Worm (Caenorhabditis elegans) whole organism, L4 larva: ENCODE results near the gene spd-3.
A peak's percentile ranks its signal among the peaks of the same experiment; 100 is the strongest.

Experiments
- F26F4.8 ChIP-seq: fragments of 200-800 bp; sonication (Bioruptor generic); conservative IDR thresholded peaks from 2 replicates; pipeline ENCODE4 v1.3.6; 2022; ENCODE audit warnings: missing genetic modification characterization, missing compliant biosample characterization
- F37D6.2 ChIP-seq: sonication (generic microtip); optimal IDR thresholded peaks from 2 replicates; lab custom pipeline; 2016; ENCODE audit warnings: mild to moderate bottlenecking, missing genetic modification characterization, missing compliant biosample characterization
- F44E2.7 ChIP-seq: fragments of 200-800 bp; sonication (Bioruptor generic); IDR thresholded peaks from 2 replicates; pipeline ENCODE4 v2.1.2; 2022; ENCODE audit warnings: missing genetic modification characterization, missing compliant biosample characterization
- F49E8.2 ChIP-seq: sonication (generic microtip); optimal IDR thresholded peaks from 2 replicates; lab custom pipeline; 2016; ENCODE audit warnings: missing compliant biosample characterization, mild to moderate bottlenecking, missing genetic modification characterization, borderline replicate concordance
- R02D3.7 ChIP-seq: fragments of 150-350 bp; sonication (generic microtip); optimal IDR thresholded peaks from 3 replicates; lab custom pipeline; 2014; ENCODE audit warnings: missing biosample characterization, missing genetic modification characterization
- Y105C5A.15 ChIP-seq: fragments of 200-800 bp; sonication (Bioruptor generic); IDR thresholded peaks from 2 replicates; pipeline ENCODE4 v1.3.6; 2022; ENCODE audit warnings: missing genetic modification characterization, missing compliant biosample characterization
- Y75B8A.6 ChIP-seq: fragments of 200-800 bp; sonication (Bioruptor generic); IDR thresholded peaks from 2 replicates; pipeline ENCODE4 v1.3.6; 2022; ENCODE audit warnings: missing genetic modification reagents, missing genetic modification characterization, missing compliant biosample characterization
- ZK337.2 ChIP-seq: fragments of 200-800 bp; sonication (Bioruptor generic); IDR thresholded peaks from 2 replicates; pipeline ENCODE4 v1.3.6; 2022; ENCODE audit warnings: missing genetic modification reagents, missing genetic modification characterization, missing compliant biosample characterization
- ZK546.5 ChIP-seq, 2 experiments: sonication (generic microtip); optimal IDR thresholded peaks; 2 replicates each; lab custom pipeline; 2017; ENCODE audit warnings: missing biosample characterization in 2 of 2, missing genetic modification characterization in 2 of 2
- aha-1 ChIP-seq: fragments of 150-350 bp; peaks from one replicate; lab custom pipeline; 2014; ENCODE audit warnings: missing biosample characterization, missing genetic modification characterization
- aly-2 ChIP-seq: sonication (generic microtip); optimal IDR thresholded peaks from 2 replicates; lab custom pipeline; 2018; ENCODE audit warnings: missing biosample characterization, missing genetic modification characterization
- attf-4 ChIP-seq: sonication (generic microtip); optimal IDR thresholded peaks from 3 replicates; lab custom pipeline; 2017; ENCODE audit warnings: missing biosample characterization, missing genetic modification characterization
- ceh-32 ChIP-seq: sonication (generic microtip); optimal IDR thresholded peaks from 2 replicates; lab custom pipeline; 2016; ENCODE audit warnings: mild to moderate bottlenecking, missing genetic modification characterization, missing compliant biosample characterization; ENCODE audit not compliant: poor library complexity
- ceh-82 ChIP-seq: sonication (generic microtip); optimal IDR thresholded peaks from 2 replicates; lab custom pipeline; 2017; ENCODE audit warnings: missing biosample characterization, missing genetic modification characterization
- cey-2 ChIP-seq: sonication (generic microtip); optimal IDR thresholded peaks from 3 replicates; lab custom pipeline; 2017; ENCODE audit warnings: missing genetic modification characterization, mild to moderate bottlenecking, missing compliant biosample characterization, antibody characterized with exemption, borderline replicate concordance; ENCODE audit not compliant: insufficient read depth
- dve-1 ChIP-seq: sonication (generic microtip); optimal IDR thresholded peaks from 2 replicates; lab custom pipeline; 2017; ENCODE audit warnings: antibody characterized with exemption, mild to moderate bottlenecking, missing genetic modification characterization, missing compliant biosample characterization; ENCODE audit not compliant: insufficient read depth
- fos-1 ChIP-seq: fragments of 150-350 bp; optimal IDR thresholded peaks from 2 replicates; lab custom pipeline; 2014; ENCODE audit warnings: missing biosample characterization, missing genetic modification characterization
- hif-1 ChIP-seq, 2 experiments: sonication (generic microtip); optimal IDR thresholded peaks; 2 replicates each; lab custom pipeline; 2016 to 2017; ENCODE audit warnings: missing compliant biosample characterization in 2 of 2, missing genetic modification characterization in 2 of 2, missing genetic modification reagents in 2 of 2, missing genotype in 2 of 2, mild to moderate bottlenecking in 1 of 2
- hlh-11 ChIP-seq: fragments of 200-800 bp; sonication (Bioruptor generic); optimal IDR thresholded peaks from 2 replicates; lab custom pipeline; 2018; ENCODE audit warnings: mild to moderate bottlenecking, missing genetic modification characterization, missing compliant biosample characterization
- hmg-1.1 ChIP-seq: fragments of 200-800 bp; sonication (Bioruptor generic); IDR thresholded peaks from 2 replicates; pipeline ENCODE4 v1.3.6; 2022; ENCODE audit warnings: missing genetic modification reagents, missing genetic modification characterization, missing compliant biosample characterization
- lin-1 ChIP-seq: fragments of 200-800 bp; sonication (Bioruptor generic); IDR thresholded peaks from 2 replicates; pipeline ENCODE4 v1.3.6; 2022; ENCODE audit warnings: missing genetic modification reagents, missing genetic modification characterization, missing compliant biosample characterization
- lin-38 ChIP-seq: fragments of 200-800 bp; sonication (Bioruptor generic); IDR thresholded peaks from 2 replicates; pipeline ENCODE4 v1.3.6; 2022; ENCODE audit warnings: missing genetic modification reagents, missing genetic modification characterization, missing compliant biosample characterization
- lin-39 ChIP-seq: fragments of 150-350 bp; optimal IDR thresholded peaks from 2 replicates; lab custom pipeline; 2014; ENCODE audit warnings: missing biosample characterization, missing genetic modification reagents, missing genetic modification characterization
- lir-3 ChIP-seq: sonication (generic microtip); optimal IDR thresholded peaks from 2 replicates; lab custom pipeline; 2016; ENCODE audit warnings: mild to moderate bottlenecking, missing genetic modification characterization, missing compliant biosample characterization
- madf-5 ChIP-seq, 2 experiments: fragments of 200-800 bp; sonication (Bioruptor generic); IDR thresholded peaks; 2 replicates each; pipeline ENCODE4 v1.3.6; 2022; ENCODE audit warnings: missing compliant biosample characterization in 2 of 2, missing genetic modification characterization in 2 of 2
- madf-9 ChIP-seq: fragments of 200-800 bp; sonication (Bioruptor generic); conservative IDR thresholded peaks from 2 replicates; pipeline ENCODE4 v1.3.6; 2022; ENCODE audit warnings: missing genetic modification reagents, missing genetic modification characterization, missing compliant biosample characterization
- mep-1 ChIP-seq: fragments of 150-350 bp; sonication (generic microtip); optimal IDR thresholded peaks from 3 replicates; lab custom pipeline; 2014; ENCODE audit warnings: missing biosample characterization, missing genetic modification characterization
- mes-2 ChIP-seq: sonication (generic microtip); optimal IDR thresholded peaks from 2 replicates; lab custom pipeline; 2016; ENCODE audit warnings: missing genotype, mild to moderate bottlenecking, missing genetic modification characterization, missing compliant biosample characterization; ENCODE audit not compliant: poor library complexity, severe bottlenecking
- mxl-2 ChIP-seq: fragments of 200-800 bp; sonication (Bioruptor generic); conservative IDR thresholded peaks from 2 replicates; pipeline ENCODE4 v1.3.6; 2022; ENCODE audit warnings: missing genetic modification reagents, missing genetic modification characterization, missing compliant biosample characterization
- nhr-102 ChIP-seq: sonication (generic microtip); optimal IDR thresholded peaks from 2 replicates; lab custom pipeline; 2016; ENCODE audit warnings: mild to moderate bottlenecking, missing genetic modification characterization, moderate library complexity, missing compliant biosample characterization
- nhr-11 ChIP-seq: fragments of 150-350 bp; optimal IDR thresholded peaks from 2 replicates; lab custom pipeline; 2014; ENCODE audit warnings: missing biosample characterization, missing genetic modification characterization
- nhr-237 ChIP-seq: sonication (generic microtip); optimal IDR thresholded peaks from 2 replicates; lab custom pipeline; 2017; ENCODE audit warnings: missing biosample characterization, missing genetic modification characterization
- nhr-25 ChIP-seq: sonication (generic microtip); optimal IDR thresholded peaks from 2 replicates; lab custom pipeline; 2017; ENCODE audit warnings: missing genetic modification characterization, mild to moderate bottlenecking, missing compliant biosample characterization, antibody characterized with exemption, moderate library complexity, borderline replicate concordance; ENCODE audit not compliant: insufficient read depth
- nhr-28 ChIP-seq: fragments of 150-350 bp; optimal IDR thresholded peaks from 2 replicates; lab custom pipeline; 2014; ENCODE audit warnings: missing biosample characterization, missing genetic modification characterization
- nhr-6 ChIP-seq: fragments of 150-350 bp; optimal IDR thresholded peaks from 2 replicates; lab custom pipeline; 2014; ENCODE audit warnings: missing biosample characterization, missing genetic modification characterization
- nhr-76 ChIP-seq: fragments of 150-350 bp; optimal IDR thresholded peaks from 2 replicates; lab custom pipeline; 2014; ENCODE audit warnings: missing biosample characterization, missing genetic modification characterization
- nhr-77 ChIP-seq: fragments of 150-350 bp; optimal IDR thresholded peaks from 2 replicates; lab custom pipeline; 2014; ENCODE audit warnings: missing biosample characterization, missing genetic modification characterization
- pha-4 ChIP-seq, 2 experiments: fragments of 150-350 bp in 1 of 2; fragments of 200-800 bp in 1 of 2; sonication (Bioruptor generic) in 1 of 2; IDR thresholded peaks in 1 of 2; optimal IDR thresholded peaks in 1 of 2; 2 replicates each; pipeline versions ENCODE4 v1.3.6 to Lab custom; 2014 to 2022; ENCODE audit warnings: missing genetic modification characterization in 2 of 2, missing genetic modification reagents in 2 of 2, missing biosample characterization in 1 of 2, missing compliant biosample characterization in 1 of 2
- php-3 ChIP-seq: fragments of 200-800 bp; sonication (Bioruptor generic); IDR thresholded peaks from 2 replicates; pipeline ENCODE4 v1.3.6; 2022; ENCODE audit warnings: missing genetic modification reagents, missing genetic modification characterization, missing compliant biosample characterization
- set-16 ChIP-seq: fragments of 200-800 bp; sonication (Bioruptor generic); IDR thresholded peaks from 2 replicates; pipeline ENCODE4 v1.3.6; 2022; ENCODE audit warnings: missing genetic modification reagents, missing genetic modification characterization, missing compliant biosample characterization
- snpc-1.2 ChIP-seq: fragments of 200-800 bp; sonication (Bioruptor generic); IDR thresholded peaks from 2 replicates; pipeline ENCODE4 v1.3.6; 2022; ENCODE audit warnings: missing genetic modification reagents, missing genetic modification characterization, missing compliant biosample characterization
- spr-1 ChIP-seq: sonication (generic microtip); optimal IDR thresholded peaks from 2 replicates; lab custom pipeline; 2016; ENCODE audit warnings: mild to moderate bottlenecking, missing genetic modification characterization, missing compliant biosample characterization
- spr-3 ChIP-seq: fragments of 200-800 bp; sonication (Bioruptor generic); optimal IDR thresholded peaks from 2 replicates; lab custom pipeline; 2018; ENCODE audit warnings: mild to moderate bottlenecking, missing genetic modification characterization, missing compliant biosample characterization
- unc-130 ChIP-seq: sonication (generic microtip); optimal IDR thresholded peaks from 2 replicates; lab custom pipeline; 2016; ENCODE audit warnings: missing genetic modification reagents, missing genetic modification characterization, missing compliant biosample characterization
- unc-39 ChIP-seq: sonication (generic microtip); optimal IDR thresholded peaks from 2 replicates; lab custom pipeline; 2017; ENCODE audit warnings: missing biosample characterization, missing genetic modification characterization
- unc-62 ChIP-seq, 3 experiments: fragments of 150-350 bp in 1 of 3; sonication (generic microtip); optimal IDR thresholded peaks in 2 of 3; peaks in 1 of 3; 1 replicate in 1 of 3; 2 replicates in 2 of 3; lab custom pipeline; 2014 to 2017; ENCODE audit warnings: missing biosample characterization in 3 of 3, missing genetic modification characterization in 3 of 3, missing genetic modification reagents in 3 of 3, missing genotype in 1 of 3
- vab-7 ChIP-seq: fragments of 200-800 bp; sonication (Bioruptor generic); IDR thresholded peaks from 2 replicates; pipeline ENCODE4 v1.3.6; 2022; ENCODE audit warnings: missing genetic modification reagents, missing genetic modification characterization, missing compliant biosample characterization
- zip-11 ChIP-seq: fragments of 200-800 bp; sonication (Bioruptor generic); IDR thresholded peaks from 2 replicates; pipeline ENCODE4 v1.3.6; 2022; ENCODE audit warnings: missing genetic modification characterization, missing compliant biosample characterization
- zip-2 ChIP-seq: fragments of 150-350 bp; optimal IDR thresholded peaks from 2 replicates; lab custom pipeline; 2014; ENCODE audit warnings: missing biosample characterization, missing genetic modification characterization
- ztf-7 ChIP-seq: fragments of 150-350 bp; optimal IDR thresholded peaks from 2 replicates; lab custom pipeline; 2014; ENCODE audit warnings: missing biosample characterization, missing genetic modification characterization

spd-3 gene

DNA sequence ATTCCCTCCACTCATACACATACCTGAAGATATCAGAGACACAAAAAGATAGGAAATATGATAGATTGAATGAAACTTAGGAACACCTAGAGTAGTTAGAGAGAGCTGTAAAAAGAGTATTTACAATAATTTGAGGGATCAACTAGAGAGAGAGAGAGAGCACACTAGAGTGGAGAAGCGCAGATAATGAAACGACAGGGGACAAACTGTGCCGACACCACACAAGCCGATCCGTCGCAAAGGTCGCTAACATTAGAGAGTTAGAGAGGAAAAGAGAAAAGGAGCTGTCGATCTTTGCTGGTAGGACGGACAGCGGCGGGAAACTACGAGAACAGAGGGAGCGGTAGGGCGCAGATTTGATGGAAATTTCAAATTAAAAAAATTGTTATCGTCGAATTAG lies 22.6 kb downstream of the spd-3 start, which contains the start of gene dyci-1:
Gene dyci-1 (minus strand): TSS at position 122 of the 400 bp plus-strand sequence.
- peak; percentile 27; the same call in 1 of the 2 replicates for TF ChIP-seq lin-38 (GFP tag; lab: Robert Waterston, UW)
- no peak for TF ChIP-seq F44E2.7 (GFP tag; lab: Robert Waterston, UW)
- no peak for TF ChIP-seq F37D6.2 (tag; lab: Kevin White, UChicago)
- peak; percentile 16 for TF ChIP-seq aha-1 (tag; lab: Kevin White, UChicago)
- no peak for TF ChIP-seq mxl-2 (GFP tag; lab: Robert Waterston, UW)
- TF ChIP-seq nhr-11 (tag; lab: Kevin White, UChicago) = peak; percentile 4
- peak; percentile 36; the same call in 1 of the 2 replicates for TF ChIP-seq hmg-1.1
- no peak for TF ChIP-seq nhr-25 (tag; lab: Kevin White, UChicago)
- TF ChIP-seq php-3 = no peak
- no peak for TF ChIP-seq madf-9
- no peak for TF ChIP-seq lin-1 (GFP tag; lab: Robert Waterston, UW)
- no peak for TF ChIP-seq set-16 (GFP tag; lab: Robert Waterston, UW)
- no peak for TF ChIP-seq lin-39 (tag; lab: Kevin White, UChicago)
- TF ChIP-seq nhr-77 (tag; lab: Kevin White, UChicago) = no peak
- TF ChIP-seq nhr-237 (tag; lab: Kevin White, UChicago) = no peak
- TF ChIP-seq pha-4 (GFP tag; IDR thresholded peaks at IDR 0.05; lab: Robert Waterston, UW) = no peak; the same call in 1 of the 2 replicates
- no peak for TF ChIP-seq pha-4 (tag; optimal IDR thresholded peaks at IDR 0.05; lab: Kevin White, UChicago)
- no peak for TF ChIP-seq Y75B8A.6 (GFP tag; lab: Robert Waterston, UW)
- TF ChIP-seq ceh-32 (tag; lab: Kevin White, UChicago) = no peak
- TF ChIP-seq Y105C5A.15 (GFP tag; lab: Robert Waterston, UW) = no peak
- TF ChIP-seq aly-2 (tag; lab: Kevin White, UChicago) = no peak
- no peak for TF ChIP-seq cey-2
- peak; percentile 38 for TF ChIP-seq mes-2 (tag; lab: Kevin White, UChicago)
- no peak for TF ChIP-seq F49E8.2 (tag; lab: Kevin White, UChicago)
- TF ChIP-seq lir-3 (tag; lab: Kevin White, UChicago) = no peak
- TF ChIP-seq spr-3 (GFP tag; lab: Kevin White, UChicago) = no peak
- no peak for TF ChIP-seq attf-4 (tag; lab: Kevin White, UChicago)
- TF ChIP-seq dve-1 (tag; lab: Kevin White, UChicago) = peak; percentile 61
- no peak for TF ChIP-seq zip-2
- TF ChIP-seq R02D3.7 (tag; lab: Kevin White, UChicago) = no peak
- no peak for TF ChIP-seq snpc-1.2 (GFP tag; lab: Robert Waterston, UW)
- TF ChIP-seq unc-130 (GFP tag; lab: Kevin White, UChicago) = no peak
- TF ChIP-seq fos-1 = no peak
- no peak for TF ChIP-seq ceh-82
- no peak for TF ChIP-seq ztf-7
- no peak for TF ChIP-seq madf-5 (GFP tag; IDR thresholded peaks at IDR 0.05; lab: Robert Waterston, UW)
- no peak for TF ChIP-seq zip-11
- no peak for TF ChIP-seq unc-39 (tag; lab: Kevin White, UChicago)
- no peak for TF ChIP-seq hif-1 (tag; optimal IDR thresholded peaks at IDR 0.05; lab: Kevin White, UChicago)
- no peak for TF ChIP-seq ZK546.5 (tag; optimal IDR thresholded peaks at IDR 0.05; lab: Kevin White, UChicago)
- TF ChIP-seq vab-7 = no peak
- no peak for TF ChIP-seq F26F4.8
- TF ChIP-seq mep-1 (tag; lab: Kevin White, UChicago) = peak; percentile 39
- TF ChIP-seq nhr-102 (tag; lab: Kevin White, UChicago) = no peak
- no peak for TF ChIP-seq spr-1
- no peak for TF ChIP-seq ZK337.2 (GFP tag; lab: Robert Waterston, UW)
- no peak for TF ChIP-seq unc-62 (GFP tag; optimal IDR thresholded peaks at IDR 0.05 in 1 of 2; lab: Kevin White, UChicago)
- no peak for TF ChIP-seq unc-62 (tag; optimal IDR thresholded peaks at IDR 0.05; lab: Kevin White, UChicago)
- TF ChIP-seq nhr-6 (tag; lab: Kevin White, UChicago) = peak; percentile 51
- TF ChIP-seq hlh-11 = peak; percentile 59
- TF ChIP-seq nhr-76 (tag; lab: Kevin White, UChicago) = no peak
- peak; percentile 50 for TF ChIP-seq nhr-28 (tag; lab: Kevin White, UChicago)
